Worm (Caenorhabditis elegans): Measurements from ENCODE around the gene C41A3.2.

Gene C41A3.2

DNA sequence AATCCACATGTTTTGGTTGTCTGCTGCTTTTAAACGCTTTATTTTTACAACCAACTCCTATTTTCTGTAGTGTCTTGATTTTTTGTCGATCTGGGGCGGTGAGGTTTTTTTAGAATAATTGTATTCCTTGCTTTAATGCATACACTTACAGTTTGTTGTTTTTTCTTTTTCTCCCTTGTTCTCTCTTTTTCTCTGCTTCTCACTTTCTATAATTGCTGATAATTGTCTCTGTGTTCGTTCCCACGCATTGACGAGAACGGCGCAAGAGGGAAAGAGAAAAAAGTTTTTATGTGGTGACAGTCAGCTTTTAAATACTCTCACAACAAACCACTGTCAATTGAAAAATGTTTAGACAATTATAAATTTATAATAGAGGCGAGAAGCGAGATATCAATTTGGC is 44.6 kb upstream of the C41A3.2 start (continued):
- TF ChIP-seq pha-4 (GFP tag; IDR thresholded peaks at IDR 0.05) (no peak), pha-4 (tag; optimal IDR thresholded peaks at IDR 0.05) (no peak), nhr-28 (tag; optimal IDR thresholded peaks at IDR 0.05) (peak; percentile 10), madf-9 (GFP tag; conservative IDR thresholded peaks at IDR 0.05) (no peak), tag-97 (GFP tag; IDR thresholded peaks at IDR 0.05) (no peak)

ce11 chrX:5458043-5458442 is 43.9 kb upstream of the C41A3.2 start:
- TF ChIP-seq aha-1 (tag), result peak; percentile 81
- TF ChIP-seq snpc-1.2 (GFP tag; IDR thresholded peaks at IDR 0.05), result no peak
- 0 out of 4 replicates have a peak, but pooled peaks of 1 of the 2 experiments have one; percentile 10 for TF ChIP-seq madf-5 (GFP tag; IDR thresholded peaks at IDR 0.05)
- no peak for TF ChIP-seq hlh-11 (tag; optimal IDR thresholded peaks at IDR 0.05)

DNA sequence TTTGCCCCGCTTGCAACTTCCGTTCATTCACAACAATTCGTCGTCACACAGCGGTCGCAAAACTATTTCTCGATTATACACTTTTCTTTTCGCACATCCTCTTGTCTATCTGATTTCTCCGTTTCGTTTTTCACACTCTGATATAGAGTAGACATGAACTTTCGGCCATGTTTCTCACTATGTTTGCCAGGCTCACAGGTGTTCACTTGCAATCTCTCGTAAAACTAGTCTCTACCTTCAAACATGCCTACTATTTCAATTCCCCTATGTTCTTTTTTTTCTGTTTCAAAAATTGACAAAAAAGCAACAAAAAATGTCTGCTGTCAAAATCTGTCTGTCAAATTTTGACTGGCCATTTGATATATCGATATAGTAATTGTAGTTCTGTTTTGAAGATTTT is 43.0 kb upstream of the C41A3.2 start:
- TF ChIP-seq tra-1 (GFP tag; IDR thresholded peaks at IDR 0.05), result no peak
- peak; percentile 93 for TF ChIP-seq aha-1 (tag)

DNA sequence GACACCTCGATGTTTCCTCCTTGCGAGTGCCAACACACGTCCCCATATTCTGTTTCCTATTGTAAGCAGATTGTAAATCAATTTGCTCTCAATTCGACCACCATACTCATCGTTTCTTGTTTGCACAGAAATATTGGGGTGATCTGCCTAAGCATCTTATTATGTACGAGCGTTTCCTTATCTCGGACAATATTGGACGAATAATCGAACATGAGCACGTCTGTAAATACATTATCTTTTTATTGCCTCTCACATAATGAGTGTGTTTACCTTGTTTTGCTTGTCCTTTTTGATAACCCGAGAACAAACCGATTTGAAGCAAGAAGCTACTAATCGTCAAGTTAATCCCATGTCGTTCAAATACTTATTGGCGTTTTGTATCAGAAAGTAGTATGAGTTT is 41.0 kb upstream of the C41A3.2 start:
- TF ChIP-seq daf-16 (GFP tag; optimal IDR thresholded peaks at IDR 0.05) (no peak), daf-16 (tag; optimal IDR thresholded peaks at IDR 0.05) (peak; percentile 8), aha-1 (tag) (no peak), ceh-62 (tag; optimal IDR thresholded peaks at IDR 0.05) (no peak), unc-62 (GFP tag; optimal IDR thresholded peaks at IDR 0.05 in 1 of 2) (peak in 1 of 2 experiments; percentile 97), unc-62 (tag; optimal IDR thresholded peaks at IDR 0.05) (no peak)

DNA sequence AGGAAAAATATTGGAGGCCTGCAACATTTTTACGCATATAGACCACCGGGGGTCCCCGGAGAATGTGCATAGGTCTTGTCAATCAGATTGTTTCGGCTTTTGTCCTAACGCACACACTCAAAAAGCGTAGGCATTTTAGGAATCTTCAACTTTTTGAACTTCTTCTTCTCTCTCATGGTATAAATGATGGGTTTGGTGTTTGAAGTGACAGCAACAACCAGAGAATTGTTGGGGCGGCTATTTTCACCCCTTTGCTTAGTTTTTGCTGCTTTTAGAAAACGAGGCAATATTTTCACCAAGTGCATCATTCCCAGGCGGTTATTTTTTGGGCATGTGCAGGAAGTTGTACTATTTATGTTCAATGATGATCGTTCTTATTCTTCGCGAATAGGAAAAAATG is 37.6 kb upstream of the C41A3.2 start:
- no peak for TF ChIP-seq set-16 (GFP tag; IDR thresholded peaks at IDR 0.05)
- peak in 1 of 2 experiments; percentile 92 for TF ChIP-seq unc-62 (GFP tag; optimal IDR thresholded peaks at IDR 0.05 in 1 of 2)
- no peak for TF ChIP-seq unc-62 (tag; optimal IDR thresholded peaks at IDR 0.05)
- no peak for TF ChIP-seq nhr-25 (tag; optimal IDR thresholded peaks at IDR 0.05; ENCODE audit: borderline replicate concordance, insufficient read depth)
- TF ChIP-seq dmd-9 (GFP tag; IDR thresholded peaks at IDR 0.05), result no peak

DNA sequence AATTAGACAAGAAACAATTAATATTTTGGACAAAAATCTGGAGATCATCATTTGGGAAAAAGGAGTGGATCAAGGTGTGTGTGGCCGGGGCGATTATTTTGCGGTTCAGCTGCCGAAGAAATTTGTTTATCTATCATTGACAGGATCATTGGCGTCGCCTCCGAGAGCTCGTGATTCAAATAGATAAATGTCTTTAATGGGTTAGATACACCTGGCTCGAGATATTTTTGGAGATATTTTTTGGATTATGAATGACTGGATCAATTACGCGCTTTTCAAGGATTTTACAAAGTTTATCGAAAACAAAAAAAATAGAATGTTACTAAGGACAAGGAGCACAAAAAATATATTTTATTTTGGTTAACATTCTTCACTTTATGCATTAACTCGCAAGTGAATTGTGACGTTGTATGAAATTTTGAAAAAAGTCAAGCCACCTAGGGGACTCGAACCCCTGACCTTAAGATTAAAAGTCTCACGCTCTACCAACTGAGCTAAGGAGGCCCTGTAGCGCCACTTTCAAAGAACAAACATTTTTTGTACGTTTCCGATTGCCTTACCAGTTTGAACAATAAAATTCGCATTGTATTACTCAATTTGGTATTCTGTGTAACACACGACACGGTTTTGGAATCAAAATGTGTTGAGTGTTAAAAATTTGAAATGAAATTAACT is 36.8 kb upstream of the C41A3.2 start, which contains the start of gene C25F6.6:
Gene C25F6.6 (minus strand): TSS at position 51 of the 675 bp plus-strand sequence.
- TF ChIP-seq spr-3 (GFP tag; optimal IDR thresholded peaks at IDR 0.05) (no peak), unc-130 (GFP tag; optimal IDR thresholded peaks at IDR 0.05) (peak; percentile 29), snpc-1.2 (GFP tag; IDR thresholded peaks at IDR 0.05) (peak; percentile 84), snpc-4 (tag; optimal IDR thresholded peaks at IDR 0.05) (no peak), daf-16 (GFP tag; optimal IDR thresholded peaks at IDR 0.05) (peak in 1 of 2 experiments; percentile 61), daf-16 (tag; optimal IDR thresholded peaks at IDR 0.05) (peak; percentile 57), F49E8.2 (tag; optimal IDR thresholded peaks at IDR 0.05; ENCODE audit: borderline replicate concordance) (no peak), Y105C5A.15 (GFP tag; IDR thresholded peaks at IDR 0.05) (no peak), arid-1 (GFP tag; conservative IDR thresholded peaks at IDR 0.05) (peak; percentile 49; the same call in 1 of the 2 replicates), unc-39 (tag; optimal IDR thresholded peaks at IDR 0.05) (no peak), dve-1 (tag; optimal IDR thresholded peaks at IDR 0.05; ENCODE audit: insufficient read depth) (peak; percentile 54), jun-1 (tag; optimal IDR thresholded peaks at IDR 0.05) (no peak), lin-39 (tag; optimal IDR thresholded peaks at IDR 0.05) (no peak), pha-4 (GFP tag; IDR thresholded peaks at IDR 0.05) (peak; percentile 68; the same call in 1 of the 2 replicates), pha-4 (tag; optimal IDR thresholded peaks at IDR 0.05) (no peak), lin-13 (GFP tag; optimal IDR thresholded peaks at IDR 0.05) (no peak), tra-1 (GFP tag; IDR thresholded peaks at IDR 0.05) (no peak), zip-2 (tag; optimal IDR thresholded peaks at IDR 0.05) (peak; percentile 10), unc-62 (GFP tag; optimal IDR thresholded peaks at IDR 0.05 in 1 of 2) (peak in 1 of 2 experiments; percentile 64), unc-62 (tag; optimal IDR thresholded peaks at IDR 0.05) (no peak), aly-2 (tag; optimal IDR thresholded peaks at IDR 0.05) (no peak), lsy-2 (tag; optimal IDR thresholded peaks at IDR 0.05) (no peak), nhr-41 (GFP tag; IDR thresholded peaks at IDR 0.05) (peak; percentile 61; the same call in 1 of the 2 replicates), ceh-20 (GFP tag; IDR thresholded peaks at IDR 0.05) (no peak), dmd-9 (GFP tag; IDR thresholded peaks at IDR 0.05) (no peak), dmd-6 (GFP tag; IDR thresholded peaks at IDR 0.05) (no peak; the same call in 1 of the 2 replicates), madf-9 (GFP tag; conservative IDR thresholded peaks at IDR 0.05) (no peak), attf-4 (tag; optimal IDR thresholded peaks at IDR 0.05) (no peak), mes-2 (tag; optimal IDR thresholded peaks at IDR 0.05; ENCODE audit: poor library complexity, severe bottlenecking) (peak; percentile 67), hlh-11 (tag; optimal IDR thresholded peaks at IDR 0.05) (peak; percentile 14), D1046.2 (GFP tag; IDR thresholded peaks at IDR 0.05) (no peak)

Data from whole organism, L4 larva.